Fruit fly (Drosophila melanogaster): ENCODE results near the gene CG10681.
A peak's percentile ranks its signal among the peaks of the same experiment; 100 is the strongest.

CG10681 gene

DNA sequence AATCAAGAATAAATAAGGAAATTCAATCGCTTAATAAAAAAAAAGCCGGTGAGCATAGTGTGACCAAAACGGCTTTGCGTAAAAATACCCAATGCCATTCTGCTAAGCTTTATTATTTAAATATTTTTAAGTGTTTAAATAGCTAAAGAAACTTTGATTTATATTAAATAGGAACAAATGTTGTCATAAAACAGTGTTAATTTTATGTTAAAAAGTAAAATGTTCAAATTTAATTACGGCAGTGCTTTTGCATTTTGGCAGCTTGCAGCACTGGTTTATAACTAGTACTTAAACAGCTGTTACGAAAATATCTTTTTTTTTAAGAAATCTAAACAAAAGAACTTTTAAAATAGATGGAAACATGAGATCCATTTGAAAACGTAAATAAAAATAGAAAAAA lies at the start of gene CG10681, which contains the start of gene CG10638 (continued):
- TF ChIP-seq Hr39 (optimal IDR thresholded peaks at IDR 0.05) (no peak), chn (GFP tag; optimal IDR thresholded peaks at IDR 0.05) (peak; percentile 16), Poxn (GFP tag; IDR thresholded peaks at IDR 0.05) (no peak), sr (GFP tag; IDR thresholded peaks at IDR 0.05) (no peak), Nf-YB (GFP tag; optimal IDR thresholded peaks at IDR 0.05) (no peak), CG32772 (GFP tag; IDR thresholded peaks at IDR 0.05) (peak; percentile 53), CrebB (tag; optimal IDR thresholded peaks at IDR 0.05) (peak; percentile 1), tna (GFP tag; IDR thresholded peaks at IDR 0.05; ENCODE audit: partially characterized antibody) (no peak), otp (GFP tag; IDR thresholded peaks at IDR 0.05) (no peak), sqz (GFP tag; optimal IDR thresholded peaks at IDR 0.05) (peak; percentile 97), gem (tag; optimal IDR thresholded peaks at IDR 0.05) (peak; percentile 61), Chrac-16 (GFP tag; optimal IDR thresholded peaks at IDR 0.05) (peak; percentile 48), CG2116 (GFP tag; optimal IDR thresholded peaks at IDR 0.05) (peak; percentile 95), CG6791 (GFP tag; IDR thresholded peaks at IDR 0.05; ENCODE audit: partially characterized antibody) (no peak), jumu (GFP tag; optimal IDR thresholded peaks at IDR 0.05) (no peak), nmo (GFP tag; optimal IDR thresholded peaks at IDR 0.05) (peak; percentile 55), sima (GFP tag; optimal IDR thresholded peaks at IDR 0.05) (no peak), gce (GFP tag; IDR thresholded peaks at IDR 0.05) (no peak), stc (GFP tag; IDR thresholded peaks at IDR 0.05) (no peak), ERR (GFP tag; optimal IDR thresholded peaks at IDR 0.05) (no peak), CG2202 (tag; optimal IDR thresholded peaks at IDR 0.05) (peak; percentile 26), CG1647 (GFP tag; optimal IDR thresholded peaks at IDR 0.05) (no peak), CG12659 (GFP tag; optimal IDR thresholded peaks at IDR 0.05) (peak; percentile 80), Antp (GFP tag; optimal IDR thresholded peaks at IDR 0.05) (no peak), CG7556 (GFP tag; optimal IDR thresholded peaks at IDR 0.05) (peak; percentile 17), Atf-2 (GFP tag; optimal IDR thresholded peaks at IDR 0.05) (no peak), CG11504 (tag; optimal IDR thresholded peaks at IDR 0.05) (peak; percentile 58), CG7928 (GFP tag; optimal IDR thresholded peaks at IDR 0.05) (peak; percentile 28), CG17359 (tag; optimal IDR thresholded peaks at IDR 0.05) (peak; percentile 43), ac (GFP tag; optimal IDR thresholded peaks at IDR 0.05) (no peak), al (GFP tag; IDR thresholded peaks at IDR 0.05) (no peak), CG15514 (GFP tag; optimal IDR thresholded peaks at IDR 0.05) (peak; percentile 74), CG18764 (GFP tag; optimal IDR thresholded peaks at IDR 0.05) (peak; percentile 22), CG2889 (GFP tag; IDR thresholded peaks at IDR 0.05) (no peak), CG30403 (GFP tag; optimal IDR thresholded peaks at IDR 0.05) (peak; percentile 49), tup (GFP tag; optimal IDR thresholded peaks at IDR 0.05) (no peak), zfh2 (GFP tag; optimal IDR thresholded peaks at IDR 0.05) (peak; percentile 11), Asciz (GFP tag; optimal IDR thresholded peaks at IDR 0.05) (peak; percentile 24), CG5180 (GFP tag; optimal IDR thresholded peaks at IDR 0.05) (no peak), CG5245 (GFP tag; optimal IDR thresholded peaks at IDR 0.05) (peak; percentile 49), CG14014 (GFP tag; IDR thresholded peaks at IDR 0.05) (no peak), Lim3 (GFP tag; IDR thresholded peaks at IDR 0.05) (no peak), crp (GFP tag; optimal IDR thresholded peaks at IDR 0.05) (peak; percentile 67 to 91), Tbp (GFP tag; optimal IDR thresholded peaks at IDR 0.05) (no peak), mam (GFP tag; optimal IDR thresholded peaks at IDR 0.05) (no peak), sc (optimal IDR thresholded peaks at IDR 0.05) (no peak), sc (GFP tag; optimal IDR thresholded peaks at IDR 0.05) (no peak), Hr3 (GFP tag; optimal IDR thresholded peaks at IDR 0.05) (peak; percentile 22), Hsf (GFP tag; optimal IDR thresholded peaks at IDR 0.05) (peak; percentile 46), zf30C (GFP tag; optimal IDR thresholded peaks at IDR 0.05) (no peak), nerfin-1 (tag; optimal IDR thresholded peaks at IDR 0.05) (peak; percentile 13), nerfin-2 (GFP tag; IDR thresholded peaks at IDR 0.05; ENCODE audit: partially characterized antibody) (no peak)
